Fruit fly (Drosophila melanogaster): ENCODE measurements around the gene Taf2.
A peak's percentile ranks its signal among the peaks of the same experiment; 100 is the strongest.

Taf2 gene

dm6 chr3L:9888630-9889130 lies at the start of gene Taf2, which contains the start of gene CalpB:
TSS of gene Taf2 (minus strand) at chr3L:9888683.
TSS of gene CalpB (plus strand) at chr3L:9888762.
- TF ChIP-seq CG17801 (GFP tag; optimal IDR thresholded peaks at IDR 0.05; ENCODE audit: partially characterized antibody), result peak; percentile 93

- TF ChIP-seq CG17801 (GFP tag; optimal IDR thresholded peaks at IDR 0.05; ENCODE audit: partially characterized antibody), result no peak
Observed at dm6 chr3L:9927169-9927568, 38.7 kb upstream of the Taf2 start.

dm6 chr3L:9907719-9908170 lies 19.3 kb upstream of the Taf2 start, which contains the start of gene bma:
TSS of gene bma (plus strand) at chr3L:9908120.
- no peak for TF ChIP-seq CG17801 (GFP tag; optimal IDR thresholded peaks at IDR 0.05; ENCODE audit: partially characterized antibody)

- TF ChIP-seq CG17801 (GFP tag; optimal IDR thresholded peaks at IDR 0.05; ENCODE audit: partially characterized antibody), result no peak
Observed at dm6 chr3L:9904988-9905387, 16.5 kb upstream of the Taf2 start.

dm6 chr3L:9899046-9899659 lies 10.7 kb upstream of the Taf2 start, which contains the start of gene nudE:
TSS of gene nudE (plus strand) at chr3L:9899241.
- peak; percentile 18 for TF ChIP-seq CG17801 (GFP tag; optimal IDR thresholded peaks at IDR 0.05; ENCODE audit: partially characterized antibody)

- TF ChIP-seq CG17801 (GFP tag; optimal IDR thresholded peaks at IDR 0.05; ENCODE audit: partially characterized antibody), result peak; percentile 13
Observed at dm6 chr3L:9898355-9898754, 9.9 kb upstream of the Taf2 start, which contains the start of the genes CG6707 and CG46387. TSS of gene CG6707 (minus strand) at chr3L:9898575. TSS of gene CG46387 (plus strand) at chr3L:9898626.

- no peak for TF ChIP-seq CG17801 (GFP tag; optimal IDR thresholded peaks at IDR 0.05; ENCODE audit: partially characterized antibody)
Observed at dm6 chr3L:9897164-9897783, 8.8 kb upstream of the Taf2 start.

dm6 chr3L:9894643-9895042 lies 6.2 kb upstream of the Taf2 start, which contains the start of the genes CG6709 and Hez:
TSS of gene CG6709 (minus strand) at chr3L:9894743.
TSS of gene Hez (minus strand) at chr3L:9894743.
- TF ChIP-seq CG17801 (GFP tag; optimal IDR thresholded peaks at IDR 0.05; ENCODE audit: partially characterized antibody), result no peak

dm6 chr3L:9893983-9894382 lies 5.5 kb upstream of the Taf2 start:
- TF ChIP-seq CG17801 (GFP tag; optimal IDR thresholded peaks at IDR 0.05; ENCODE audit: partially characterized antibody), result no peak

dm6 chr3L:9878685-9879084 lies 9.8 kb downstream of the Taf2 start, which contains the start of gene CG34382:
TSS of gene CG34382 (plus strand) at chr3L:9878985.
- no peak for TF ChIP-seq CG17801 (GFP tag; optimal IDR thresholded peaks at IDR 0.05; ENCODE audit: partially characterized antibody)

dm6 chr3L:9872035-9872434 lies 16.4 kb downstream of the Taf2 start:
- no peak for TF ChIP-seq CG17801 (GFP tag; optimal IDR thresholded peaks at IDR 0.05; ENCODE audit: partially characterized antibody)

dm6 chr3L:9865053-9865442 lies 23.4 kb downstream of the Taf2 start:
- no peak for TF ChIP-seq CG17801 (GFP tag; optimal IDR thresholded peaks at IDR 0.05; ENCODE audit: partially characterized antibody)

dm6 chr3L:9864275-9865052 lies 24.0 kb downstream of the Taf2 start, which contains the start of the genes iPLA2-VIA and Ciz1:
TSS of gene iPLA2-VIA (minus strand) at chr3L:9864349.
TSS of gene Ciz1 (plus strand) at chr3L:9864639.
- peak; percentile 4 for TF ChIP-seq CG17801 (GFP tag; optimal IDR thresholded peaks at IDR 0.05; ENCODE audit: partially characterized antibody)

- TF ChIP-seq CG17801 (GFP tag; optimal IDR thresholded peaks at IDR 0.05; ENCODE audit: partially characterized antibody), result no peak
Observed at dm6 chr3L:9863656-9864055, 24.8 kb downstream of the Taf2 start.

- TF ChIP-seq CG17801 (GFP tag; optimal IDR thresholded peaks at IDR 0.05; ENCODE audit: partially characterized antibody), result peak; percentile 24
Observed at dm6 chr3L:9859624-9860023, 28.9 kb downstream of the Taf2 start, which contains the start of gene CG10809. TSS of gene CG10809 (minus strand) at chr3L:9859889.

Data from ovary, adult (tissue).